Fruit fly (Drosophila melanogaster) whole organism, embryonic: Measurements from ENCODE around the gene CG14258.

Experiments
- Asciz ChIP-seq: fragments of 200-800 bp; sonication (Bioruptor generic); optimal IDR thresholded peaks from 2 replicates; lab custom pipeline; 2017; ENCODE audit warnings: missing biosample characterization, mild to moderate bottlenecking, missing genetic modification characterization, missing genetic modification reagents
- CG10366 ChIP-seq: fragments of 200-800 bp; sonication (Bioruptor generic); IDR thresholded peaks from 2 replicates; pipeline ENCODE4 v1.3.6; 2022; ENCODE audit warnings: missing biosample characterization, missing genetic modification characterization
- CG10543 ChIP-seq: fragments of 200-800 bp; sonication (Bioruptor generic); optimal IDR thresholded peaks from 3 replicates; lab custom pipeline; 2017; ENCODE audit warnings: missing biosample characterization, mild to moderate bottlenecking, missing genetic modification characterization, moderate library complexity
- CG10565 ChIP-seq: fragments of 200-800 bp; sonication (Bioruptor generic); optimal IDR thresholded peaks from 3 replicates; lab custom pipeline; 2016; ENCODE audit warnings: missing biosample characterization, mild to moderate bottlenecking, missing genetic modification characterization
- CG11456 ChIP-seq: fragments of 200-800 bp; sonication (Bioruptor generic); IDR thresholded peaks from 3 replicates; pipeline ENCODE4 v1.3.6; 2022; ENCODE audit warnings: missing biosample characterization, missing genetic modification characterization
- CG12942 ChIP-seq: fragments of 200-800 bp; sonication (Bioruptor generic); optimal IDR thresholded peaks from 3 replicates; lab custom pipeline; 2016; ENCODE audit warnings: missing biosample characterization, missing genetic modification characterization
- CG13296 ChIP-seq: fragments of 200-800 bp; sonication (Bioruptor generic); optimal IDR thresholded peaks from 3 replicates; lab custom pipeline; 2018; ENCODE audit warnings: missing biosample characterization, mild to moderate bottlenecking, missing genetic modification characterization
- CG13424 ChIP-seq: fragments of 200-800 bp; sonication (Bioruptor generic); optimal IDR thresholded peaks from 2 replicates; lab custom pipeline; 2019; ENCODE audit warnings: missing biosample characterization, mild to moderate bottlenecking, missing genetic modification characterization, moderate library complexity
- CG14860 ChIP-seq: fragments of 200-800 bp; sonication (Bioruptor generic); IDR thresholded peaks from 3 replicates; pipeline ENCODE4 v1.3.6; 2022; ENCODE audit warnings: missing biosample characterization, missing genetic modification characterization; ENCODE audit not compliant: partially characterized antibody
- CG2116 ChIP-seq: fragments of 200-800 bp; sonication (Bioruptor generic); optimal IDR thresholded peaks from 3 replicates; lab custom pipeline; 2018; ENCODE audit warnings: missing biosample characterization, mild to moderate bottlenecking, missing genetic modification characterization
- CG30431 ChIP-seq: fragments of 200-800 bp; sonication (Bioruptor generic); optimal IDR thresholded peaks from 2 replicates; lab custom pipeline; 2017; ENCODE audit warnings: missing biosample characterization, missing genetic modification characterization
- CG31365 ChIP-seq: fragments of 200-800 bp; sonication (Bioruptor generic); optimal IDR thresholded peaks from 2 replicates; lab custom pipeline; 2018; ENCODE audit warnings: missing biosample characterization, mild to moderate bottlenecking, missing genetic modification characterization
- CG3726 ChIP-seq: fragments of 200-800 bp; sonication (Bioruptor generic); IDR thresholded peaks from 3 replicates; pipeline ENCODE4, ENCODE4 v1.3.6; 2022; ENCODE audit warnings: missing biosample characterization, missing genetic modification characterization
- CG4404 ChIP-seq: fragments of 200-800 bp; sonication (Bioruptor generic); IDR thresholded peaks from 2 replicates; pipeline ENCODE4 v1.3.6; 2022; ENCODE audit warnings: missing biosample characterization, missing genetic modification characterization
- CG5245 ChIP-seq: fragments of 200-800 bp; sonication (Bioruptor generic); optimal IDR thresholded peaks from 3 replicates; lab custom pipeline; 2016; ENCODE audit warnings: missing biosample characterization, missing genetic modification characterization
- CG6272 ChIP-seq: fragments of 200-800 bp; sonication (Bioruptor generic); IDR thresholded peaks from 2 replicates; pipeline ENCODE4 v1.3.6; 2022; ENCODE audit warnings: missing biosample characterization, missing genetic modification characterization
- CG6689 ChIP-seq: fragments of 200-800 bp; sonication (Bioruptor generic); IDR thresholded peaks from 2 replicates; pipeline ENCODE4 v1.3.6; 2022; ENCODE audit warnings: missing biosample characterization, missing genetic modification characterization
- CG7928 ChIP-seq: fragments of 200-800 bp; sonication (Bioruptor generic); optimal IDR thresholded peaks from 2 replicates; lab custom pipeline; 2017; ENCODE audit warnings: missing biosample characterization, mild to moderate bottlenecking, missing genetic modification characterization
- CG9609 ChIP-seq: fragments of 200-800 bp; sonication (Bioruptor generic); optimal IDR thresholded peaks from 3 replicates; lab custom pipeline; 2016; ENCODE audit warnings: missing biosample characterization, missing genetic modification characterization
- CG9932 ChIP-seq: fragments of 200-800 bp; sonication (Bioruptor generic); IDR thresholded peaks from 2 replicates; pipeline ENCODE4 v1.3.6; 2022; ENCODE audit warnings: missing biosample characterization, missing genetic modification characterization
- HmgZ ChIP-seq: fragments of 200-800 bp; sonication (Bioruptor generic); optimal IDR thresholded peaks from 2 replicates; lab custom pipeline; 2018; ENCODE audit warnings: missing biosample characterization, mild to moderate bottlenecking, missing genetic modification characterization
- Hmx ChIP-seq: fragments of 200-800 bp; sonication (Bioruptor generic); optimal IDR thresholded peaks from 2 replicates; lab custom pipeline; 2016; ENCODE audit warnings: missing biosample characterization, missing genetic modification characterization
- PHDP ChIP-seq: fragments of 200-800 bp; sonication (Bioruptor generic); optimal IDR thresholded peaks from 3 replicates; lab custom pipeline; 2018; ENCODE audit warnings: missing biosample characterization, mild to moderate bottlenecking, missing genetic modification characterization, moderate library complexity
- Sox100B ChIP-seq: fragments of 200-800 bp; sonication (Bioruptor generic); optimal IDR thresholded peaks from 3 replicates; lab custom pipeline; 2018; ENCODE audit warnings: missing biosample characterization, mild to moderate bottlenecking, missing genetic modification characterization
- Trl ChIP-seq, 3 experiments: fragments of >200 bp in 2 of 3; fragments of 200-800 bp in 1 of 3; sonication (Bioruptor generic) in 1 of 3; optimal IDR thresholded peaks; 2 replicates in 1 of 3; 3 replicates in 2 of 3; lab custom pipeline; 2016 to 2017; ENCODE audit warnings: missing biosample characterization in 1 of 3, missing genetic modification characterization in 1 of 3
- Usf ChIP-seq: fragments of 200-800 bp; sonication (Bioruptor generic); optimal IDR thresholded peaks from 2 replicates; lab custom pipeline; 2017; ENCODE audit warnings: missing genotype, missing biosample characterization, missing genetic modification characterization
- YL-1 ChIP-seq: fragments of 200-800 bp; sonication (Bioruptor generic); optimal IDR thresholded peaks from 3 replicates; lab custom pipeline; 2017; ENCODE audit warnings: missing biosample characterization, mild to moderate bottlenecking, missing genetic modification characterization
- caup ChIP-seq: fragments of 200-800 bp; sonication (Bioruptor generic); optimal IDR thresholded peaks from 3 replicates; lab custom pipeline; 2017; ENCODE audit warnings: missing biosample characterization, mild to moderate bottlenecking, missing genetic modification characterization, moderate library complexity; ENCODE audit not compliant: severe bottlenecking
- cg ChIP-seq: fragments of 200-800 bp; sonication (Bioruptor generic); optimal IDR thresholded peaks from 3 replicates; lab custom pipeline; 2019; ENCODE audit warnings: missing biosample characterization, mild to moderate bottlenecking, missing genetic modification characterization, moderate library complexity
- chn ChIP-seq: fragments of 200-800 bp; sonication (Bioruptor generic); optimal IDR thresholded peaks from 2 replicates; lab custom pipeline; 2016; ENCODE audit warnings: missing biosample characterization, missing genetic modification characterization
- cwo ChIP-seq: fragments of 200-800 bp; sonication (Bioruptor generic); optimal IDR thresholded peaks from 3 replicates; lab custom pipeline; 2017; ENCODE audit warnings: missing biosample characterization, missing genetic modification characterization, mild to moderate bottlenecking, moderate library complexity, missing genetic modification reagents
- dan ChIP-seq: fragments of 200-800 bp; sonication (Bioruptor generic); IDR thresholded peaks from 2 replicates; pipeline ENCODE4 v1.3.6; 2022; ENCODE audit warnings: missing biosample characterization, missing genetic modification characterization
- danr ChIP-seq: fragments of 200-800 bp; sonication (Bioruptor generic); IDR thresholded peaks from 2 replicates; pipeline ENCODE4 v1.3.6; 2022; ENCODE audit warnings: missing biosample characterization, missing genetic modification characterization
- dmrt11E ChIP-seq: fragments of 200-800 bp; sonication (Bioruptor generic); optimal IDR thresholded peaks from 3 replicates; lab custom pipeline; 2018; ENCODE audit warnings: missing biosample characterization, mild to moderate bottlenecking, missing genetic modification characterization, moderate library complexity
- esg ChIP-seq: fragments of 200-800 bp; sonication (Bioruptor generic); conservative IDR thresholded peaks from 2 replicates; pipeline ENCODE4 v1.3.6; 2022; ENCODE audit warnings: missing biosample characterization, missing genetic modification characterization
- eyg ChIP-seq: fragments of 200-800 bp; sonication (Bioruptor generic); optimal IDR thresholded peaks from 3 replicates; lab custom pipeline; 2016; ENCODE audit warnings: missing biosample characterization, missing genetic modification characterization
- gro ChIP-seq: fragments of 200-800 bp; sonication (Bioruptor generic); optimal IDR thresholded peaks from 2 replicates; lab custom pipeline; 2016; ENCODE audit warnings: missing biosample characterization, missing genetic modification characterization
- gsb ChIP-seq: fragments of 200-800 bp; sonication (Bioruptor generic); IDR thresholded peaks from 2 replicates; pipeline ENCODE4 v1.3.6; 2022; ENCODE audit warnings: missing biosample characterization, missing genetic modification characterization
- mirr ChIP-seq: fragments of 200-800 bp; sonication (Bioruptor generic); optimal IDR thresholded peaks from 3 replicates; lab custom pipeline; 2018; ENCODE audit warnings: missing biosample characterization, mild to moderate bottlenecking, missing genetic modification characterization
- pita ChIP-seq: fragments of 200-800 bp; sonication (Bioruptor generic); optimal IDR thresholded peaks from 2 replicates; lab custom pipeline; 2017; ENCODE audit warnings: missing biosample characterization, mild to moderate bottlenecking, missing genetic modification characterization
- pnt ChIP-seq: fragments of 200-800 bp; sonication (Bioruptor generic); optimal IDR thresholded peaks from 3 replicates; lab custom pipeline; 2016; ENCODE audit warnings: missing biosample characterization, missing genetic modification characterization
- prd ChIP-seq, 3 experiments: fragments of >200 bp in 2 of 3; fragments of 200-800 bp in 1 of 3; sonication (Bioruptor generic) in 1 of 3; optimal IDR thresholded peaks in 2 of 3; IDR thresholded peaks in 1 of 3; 2 replicates in 2 of 3; 3 replicates in 1 of 3; pipeline versions ENCODE4 v1.3.6 to Lab custom; 2017 to 2022; ENCODE audit warnings: missing biosample characterization in 1 of 3, missing genetic modification characterization in 1 of 3
- sc ChIP-seq, 3 experiments: fragments of >200 bp in 2 of 3; fragments of 200-800 bp in 1 of 3; sonication (Bioruptor generic) in 1 of 3; optimal IDR thresholded peaks; 2 replicates in 2 of 3; 3 replicates in 1 of 3; lab custom pipeline; 2017; ENCODE audit warnings: mild to moderate bottlenecking in 1 of 3, missing biosample characterization in 1 of 3, missing genetic modification characterization in 1 of 3, missing genetic modification reagents in 1 of 3
- sim ChIP-seq: fragments of 200-800 bp; sonication (Bioruptor generic); IDR thresholded peaks from 2 replicates; pipeline ENCODE4 v1.3.6; 2022; ENCODE audit warnings: missing biosample characterization, missing genetic modification characterization
- stc ChIP-seq: fragments of 200-800 bp; sonication (Bioruptor generic); IDR thresholded peaks from 2 replicates; pipeline ENCODE4 v1.3.6; 2022; ENCODE audit warnings: missing biosample characterization, missing genetic modification characterization
- sug ChIP-seq: fragments of 200-800 bp; optimal IDR thresholded peaks from 2 replicates; lab custom pipeline; 2019; ENCODE audit warnings: missing biosample characterization, mild to moderate bottlenecking, missing genetic modification characterization, moderate library complexity
- unc-4 ChIP-seq: fragments of 200-800 bp; sonication (Bioruptor generic); IDR thresholded peaks from 2 replicates; pipeline ENCODE4 v1.3.6; 2022; ENCODE audit warnings: missing biosample characterization, missing genetic modification characterization; ENCODE audit not compliant: partially characterized antibody

Gene CG14258

DNA sequence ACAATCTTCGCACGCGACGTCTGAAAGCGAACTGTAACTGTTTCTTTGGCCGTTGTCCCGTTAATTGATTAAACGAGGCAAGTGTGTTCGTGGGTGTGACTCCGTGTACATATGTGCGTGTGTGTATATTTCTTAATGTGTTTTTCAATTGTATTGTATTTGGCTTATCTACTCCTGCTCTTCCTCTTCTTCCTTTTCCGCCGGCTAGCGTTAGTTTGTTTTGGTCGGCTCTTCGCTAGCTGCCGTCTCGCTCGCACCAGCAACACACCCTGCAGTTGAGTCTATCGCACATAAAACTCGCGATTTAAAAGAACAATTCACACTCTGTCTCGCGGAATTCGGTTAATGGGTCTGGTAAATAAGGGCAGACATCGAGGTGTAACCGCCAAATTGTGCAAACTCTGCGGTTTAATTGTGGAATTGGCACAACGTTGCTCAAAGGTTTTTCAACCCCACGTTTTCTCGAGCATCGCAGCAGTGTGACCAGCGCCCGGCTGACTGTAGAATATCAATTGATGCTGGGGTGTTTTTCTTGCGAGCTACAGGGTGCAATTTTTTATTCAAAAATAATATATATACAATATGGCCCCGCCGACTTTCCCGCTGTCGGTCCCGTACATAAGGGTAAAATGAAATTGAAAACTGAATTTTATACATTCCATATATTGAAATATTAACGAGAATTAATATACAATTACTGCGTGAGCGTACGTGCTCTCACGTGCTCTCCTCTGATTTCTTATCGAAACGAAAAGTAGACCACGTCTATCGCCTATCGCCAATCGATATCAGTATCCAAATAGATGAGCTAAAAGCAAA lies 19.1 kb downstream of the CG14258 start, which contains the start of the genes gb and CG5815 (continued):
- TF ChIP-seq sim (GFP tag; lab: Robert Waterston, UW) (peak; percentile 64), CG7928 (GFP tag; lab: Kevin White, UChicago) (peak; percentile 74), danr (peak; percentile 74), CG2116 (GFP tag; lab: Kevin White, UChicago) (peak; percentile 92), esg (GFP tag; lab: Robert Waterston, UW) (peak; percentile 87), chn (GFP tag; lab: Kevin White, UChicago) (peak; percentile 93), gro (GFP tag; lab: Kevin White, UChicago) (peak; percentile 88), unc-4 (GFP tag; lab: Robert Waterston, UW) (peak; percentile 95), CG11456 (GFP tag; lab: Robert Waterston, UW) (peak; percentile 92), CG30431 (peak; percentile 89), CG13424 (tag; lab: Kevin White, UChicago) (peak; percentile 93), CG13296 (GFP tag; lab: Kevin White, UChicago) (peak; percentile 87), CG3726 (peak; percentile 83; the same call in 2 of the 3 replicates), Usf (peak; percentile 89), pita (GFP tag; lab: Kevin White, UChicago) (no peak), pnt (GFP tag; lab: Kevin White, UChicago) (peak; percentile 50), Asciz (GFP tag; lab: Kevin White, UChicago) (peak; percentile 70), CG9932 (GFP tag; lab: Robert Waterston, UW) (peak; percentile 97), CG31365 (peak; percentile 17), CG14860 (GFP tag; lab: Robert Waterston, UW) (peak; percentile 97), gsb (GFP tag; lab: Robert Waterston, UW) (peak; percentile 80), CG6272 (GFP tag; lab: Robert Waterston, UW) (peak; percentile 85), caup (GFP tag; lab: Kevin White, UChicago) (peak; percentile 93), sug (no peak), Trl (optimal IDR thresholded peaks at IDR 0.05; lab: Kevin White, UChicago) (no peak), Trl (GFP tag; optimal IDR thresholded peaks at IDR 0.05; lab: Kevin White, UChicago) (peak; percentile 53), YL-1 (GFP tag; lab: Kevin White, UChicago) (peak; percentile 93), cwo (GFP tag; lab: Kevin White, UChicago) (peak; percentile 83), prd (optimal IDR thresholded peaks at IDR 0.05; lab: Kevin White, UChicago) (no peak), prd (GFP tag; IDR thresholded peaks at IDR 0.05; lab: Robert Waterston, UW) (peak; percentile 95), CG5245 (peak; percentile 86), CG10543 (GFP tag; lab: Kevin White, UChicago) (peak; percentile 90), eyg (GFP tag; lab: Kevin White, UChicago) (no peak), Sox100B (no peak), CG10565 (GFP tag; lab: Kevin White, UChicago) (peak; percentile 32), cg (peak; percentile 75), stc (GFP tag; lab: Robert Waterston, UW) (peak; percentile 75), CG9609 (GFP tag; lab: Kevin White, UChicago) (peak; percentile 75), CG4404 (GFP tag; lab: Robert Waterston, UW) (peak; percentile 85), Hmx (GFP tag; lab: Kevin White, UChicago) (peak; percentile 76), mirr (peak; percentile 64), HmgZ (tag; lab: Kevin White, UChicago) (peak; percentile 91), PHDP (tag; lab: Kevin White, UChicago) (peak; percentile 92), dan (0 out of 2 replicates have a peak, but pooled peaks have one; percentile 11), CG6689 (peak; percentile 86), sc (optimal IDR thresholded peaks at IDR 0.05; lab: Kevin White, UChicago) (no peak), sc (GFP tag; optimal IDR thresholded peaks at IDR 0.05; lab: Kevin White, UChicago) (peak; percentile 76), CG10366 (GFP tag; lab: Robert Waterston, UW) (peak; percentile 98), CG12942 (GFP tag; lab: Kevin White, UChicago) (peak; percentile 89), dmrt11E (tag; lab: Kevin White, UChicago) (peak; percentile 87)
